Worm (Caenorhabditis elegans): ENCODE measurements around the gene arc-1.

Gene arc-1

ce11 chrII:9646928-9647838 is 27.6 kb upstream of the arc-1 start, which contains the start of gene sqv-8 (continued):
- TF ChIP-seq ets-4 (GFP tag; optimal IDR thresholded peaks at IDR 0.05) (no peak), hsf-1 (GFP tag; IDR thresholded peaks at IDR 0.05) (no peak)

- TF ChIP-seq madf-6 (GFP tag; IDR thresholded peaks at IDR 0.05) (peak; percentile 39; the same call in 1 of the 2 replicates), tbp1 (GFP tag; optimal IDR thresholded peaks at IDR 0.05) (no peak), ets-4 (GFP tag; optimal IDR thresholded peaks at IDR 0.05) (no peak), egl-44 (GFP tag; IDR thresholded peaks at IDR 0.05) (no peak), F37B4.10 (GFP tag; IDR thresholded peaks at IDR 0.05) (no peak), dpff-1 (tag; optimal IDR thresholded peaks at IDR 0.05) (no peak), ama-1 (optimal IDR thresholded peaks at IDR 0.05) (peak; percentile 21), ama-1 (GFP tag; optimal IDR thresholded peaks at IDR 0.05) (no peak), sdz-38 (tag; optimal IDR thresholded peaks at IDR 0.05) (no peak), bed-1 (GFP tag; IDR thresholded peaks at IDR 0.05) (no peak), egl-18 (GFP tag; IDR thresholded peaks at IDR 0.05) (no peak), let-526 (GFP tag; IDR thresholded peaks at IDR 0.05) (no peak), hmg-1.2 (GFP tag; IDR thresholded peaks at IDR 0.05) (0 out of 2 replicates have a peak, but pooled peaks have one; percentile 18), F10E7.11 (tag; optimal IDR thresholded peaks at IDR 0.05) (no peak), nhr-80 (tag; optimal IDR thresholded peaks at IDR 0.05) (no peak)
Observed at ce11 chrII:9649191-9649590, 25.6 kb upstream of the arc-1 start, which contains the start of gene ZK1307.9. Gene ZK1307.9, plus strand, starts transcription at chrII:9649491.

- TF ChIP-seq die-1 (tag; optimal IDR thresholded peaks at IDR 0.05), result no peak
- no peak for TF ChIP-seq rec-8 (tag; optimal IDR thresholded peaks at IDR 0.05)
Observed at ce11 chrII:9651700-9652099, 23.1 kb upstream of the arc-1 start, which contains the start of gene ZK1307.4. Gene ZK1307.4, minus strand, starts transcription at chrII:9651800.

ce11 chrII:9652919-9653318 is 21.9 kb upstream of the arc-1 start, which contains the start of gene ZK1307.3:
Gene ZK1307.3, minus strand, starts transcription at chrII:9653019.
- no peak for TF ChIP-seq aptf-2 (GFP tag; conservative IDR thresholded peaks at IDR 0.05)
- no peak for TF ChIP-seq sptf-2 (GFP tag; optimal IDR thresholded peaks at IDR 0.05)
- TF ChIP-seq K12H6.12 (tag; optimal IDR thresholded peaks at IDR 0.05), result no peak
- TF ChIP-seq lin-26 (GFP tag; IDR thresholded peaks at IDR 0.05), result no peak
- TF ChIP-seq fkh-3 (tag; optimal IDR thresholded peaks at IDR 0.05), result no peak
- TF ChIP-seq mcd-1 (GFP tag; IDR thresholded peaks at IDR 0.05), result no peak
- no peak for TF ChIP-seq lin-35 (GFP tag; optimal IDR thresholded peaks at IDR 0.05)
- TF ChIP-seq T26A5.8 (tag; optimal IDR thresholded peaks at IDR 0.05), result no peak

- no peak for TF ChIP-seq snpc-3.4 (tag; optimal IDR thresholded peaks at IDR 0.05)
- TF ChIP-seq lin-35 (GFP tag; optimal IDR thresholded peaks at IDR 0.05), result no peak
- no peak for TF ChIP-seq attf-3 (GFP tag; conservative IDR thresholded peaks at IDR 0.05)
- TF ChIP-seq unc-62 (GFP tag; optimal IDR thresholded peaks at IDR 0.05), result no peak
- no peak for TF ChIP-seq lin-54 (GFP tag; optimal IDR thresholded peaks at IDR 0.05)
- no peak for TF ChIP-seq F55B11.4 (tag; optimal IDR thresholded peaks at IDR 0.05; ENCODE audit: borderline replicate concordance, insufficient read depth)
- no peak for TF ChIP-seq atf-7 (tag; optimal IDR thresholded peaks at IDR 0.05)
- no peak for TF ChIP-seq dpl-1 (GFP tag; optimal IDR thresholded peaks at IDR 0.05)
- no peak for TF ChIP-seq let-607 (tag; optimal IDR thresholded peaks at IDR 0.05)
- TF ChIP-seq hlh-12 (tag; optimal IDR thresholded peaks at IDR 0.05), result no peak
- no peak for TF ChIP-seq nfya-1 (tag; optimal IDR thresholded peaks at IDR 0.05; ENCODE audit: borderline replicate concordance, insufficient read depth)
Observed at ce11 chrII:9653679-9654078, 21.1 kb upstream of the arc-1 start, which contains the start of gene ZK1307.2. Gene ZK1307.2, minus strand, starts transcription at chrII:9653952.

Data from whole organism, young adult.